Worm (Caenorhabditis elegans) whole organism, L3 larva: ENCODE data around the gene ZC504.1.
A peak's percentile ranks its signal among the peaks of the same experiment; 100 is the strongest.

Experiments used
- R02D3.7 ChIP-seq: fragments of 150-350 bp; optimal IDR thresholded peaks from 2 replicates; lab custom pipeline; 2014; ENCODE audit warnings: missing biosample characterization, missing genetic modification characterization
- ZK546.5 ChIP-seq: sonication (generic microtip); optimal IDR thresholded peaks from 2 replicates; lab custom pipeline; 2017; ENCODE audit warnings: missing biosample characterization, missing genetic modification characterization
- aly-2 ChIP-seq: fragments of 150-350 bp; optimal IDR thresholded peaks from 2 replicates; lab custom pipeline; 2014; ENCODE audit warnings: missing biosample characterization, missing genetic modification characterization
- ama-1 ChIP-seq: fragments of 150-350 bp; optimal IDR thresholded peaks from 2 replicates; lab custom pipeline; 2018
- ceh-16 ChIP-seq: sonication (generic microtip); optimal IDR thresholded peaks from 2 replicates; lab custom pipeline; 2017; ENCODE audit warnings: missing biosample characterization, missing genetic modification characterization
- ceh-28 ChIP-seq: fragments of 150-350 bp; optimal IDR thresholded peaks from 2 replicates; lab custom pipeline; 2014; ENCODE audit warnings: missing biosample characterization, missing genetic modification reagents, missing genetic modification characterization
- ceh-82 ChIP-seq: fragments of 150-350 bp; optimal IDR thresholded peaks from 2 replicates; lab custom pipeline; 2014; ENCODE audit warnings: missing biosample characterization, missing genetic modification characterization
- ceh-9 ChIP-seq: sonication (generic microtip); optimal IDR thresholded peaks from 2 replicates; lab custom pipeline; 2018; ENCODE audit warnings: missing biosample characterization, missing genetic modification characterization
- daf-12 ChIP-seq: fragments of 150-350 bp; optimal IDR thresholded peaks from 2 replicates; lab custom pipeline; 2014; ENCODE audit warnings: missing biosample characterization, missing genetic modification reagents, missing genetic modification characterization
- egl-27 ChIP-seq: sonication (generic microtip); optimal IDR thresholded peaks from 4 replicates; lab custom pipeline; 2017; ENCODE audit warnings: missing biosample characterization, missing genetic modification reagents, missing genetic modification characterization
- egl-5 ChIP-seq: fragments of 150-350 bp; optimal IDR thresholded peaks from 2 replicates; lab custom pipeline; 2017; ENCODE audit warnings: missing biosample characterization, missing genetic modification reagents, missing genetic modification characterization, inconsistent platforms
- elt-1 ChIP-seq: fragments of 150-350 bp; optimal IDR thresholded peaks from 2 replicates; lab custom pipeline; 2014; ENCODE audit warnings: missing biosample characterization, missing genetic modification characterization
- elt-2 ChIP-seq: sonication (generic microtip); optimal IDR thresholded peaks from 2 replicates; lab custom pipeline; 2016; ENCODE audit warnings: missing genetic modification reagents, mild to moderate bottlenecking, missing genetic modification characterization, missing compliant biosample characterization
- elt-3 ChIP-seq, 3 experiments: fragments of 150-350 bp in 1 of 3; sonication (generic microtip) in 2 of 3; optimal IDR thresholded peaks; 2 replicates in 2 of 3; 4 replicates in 1 of 3; lab custom pipeline; 2014 to 2017; ENCODE audit warnings: missing biosample characterization in 3 of 3, missing genetic modification characterization in 3 of 3
- eor-1 ChIP-seq, 2 experiments: fragments of 150-350 bp; optimal IDR thresholded peaks; 2 replicates each; lab custom pipeline; 2014 to 2018; ENCODE audit warnings: missing biosample characterization in 2 of 2, missing genetic modification characterization in 2 of 2
- fkh-10 ChIP-seq: sonication (generic microtip); optimal IDR thresholded peaks from 2 replicates; lab custom pipeline; 2017; ENCODE audit warnings: missing biosample characterization, missing genetic modification reagents, missing genetic modification characterization
- fkh-2 ChIP-seq: fragments of 150-350 bp; optimal IDR thresholded peaks from 2 replicates; lab custom pipeline; 2014; ENCODE audit warnings: missing biosample characterization, missing genetic modification reagents, missing genetic modification characterization
- hmg-11 ChIP-seq: sonication (generic microtip); optimal IDR thresholded peaks from 2 replicates; lab custom pipeline; 2016; ENCODE audit warnings: missing genetic modification characterization, missing compliant biosample characterization
- jun-1 ChIP-seq: fragments of 150-350 bp; optimal IDR thresholded peaks from 2 replicates; lab custom pipeline; 2014; ENCODE audit warnings: missing biosample characterization, missing genetic modification reagents, missing genetic modification characterization
- lin-15B ChIP-seq: fragments of 150-350 bp; optimal IDR thresholded peaks from 2 replicates; lab custom pipeline; 2014; ENCODE audit warnings: missing biosample characterization, missing genetic modification characterization
- lin-39 ChIP-seq: fragments of 150-350 bp; optimal IDR thresholded peaks from 2 replicates; lab custom pipeline; 2018; ENCODE audit warnings: missing biosample characterization, missing genetic modification reagents, missing genetic modification characterization
- lsy-12 ChIP-seq: sonication (generic microtip); optimal IDR thresholded peaks from 2 replicates; lab custom pipeline; 2016; ENCODE audit warnings: mild to moderate bottlenecking, missing genetic modification characterization, missing compliant biosample characterization
- mdl-1 ChIP-seq: fragments of 150-350 bp; optimal IDR thresholded peaks from 2 replicates; lab custom pipeline; 2014; ENCODE audit warnings: missing biosample characterization, missing genetic modification characterization
- mml-1 ChIP-seq: fragments of 150-350 bp; sonication (generic microtip); optimal IDR thresholded peaks from 3 replicates; lab custom pipeline; 2014; ENCODE audit warnings: missing biosample characterization, missing genetic modification characterization
- nfya-1 ChIP-seq: sonication (generic microtip); optimal IDR thresholded peaks from 2 replicates; lab custom pipeline; 2017; ENCODE audit warnings: missing genetic modification characterization, mild to moderate bottlenecking, missing compliant biosample characterization, antibody characterized with exemption, moderate library complexity; ENCODE audit not compliant: insufficient read depth
- nhr-23 ChIP-seq: fragments of 150-350 bp; optimal IDR thresholded peaks from 2 replicates; lab custom pipeline; 2014; ENCODE audit warnings: missing biosample characterization, missing genetic modification reagents, missing genetic modification characterization
- nhr-237 ChIP-seq: fragments of 150-350 bp; optimal IDR thresholded peaks from 2 replicates; lab custom pipeline; 2014; ENCODE audit warnings: missing biosample characterization, missing genetic modification characterization
- nhr-25 ChIP-seq: sonication (generic microtip); optimal IDR thresholded peaks from 2 replicates; lab custom pipeline; 2017; ENCODE audit warnings: missing biosample characterization, missing genetic modification characterization
- nhr-28 ChIP-seq: fragments of 150-350 bp; optimal IDR thresholded peaks from 2 replicates; lab custom pipeline; 2014; ENCODE audit warnings: missing biosample characterization, missing genetic modification characterization
- nhr-43 ChIP-seq: sonication (generic microtip); optimal IDR thresholded peaks from 2 replicates; lab custom pipeline; 2016; ENCODE audit warnings: mild to moderate bottlenecking, missing genetic modification characterization, missing compliant biosample characterization; ENCODE audit not compliant: poor library complexity, severe bottlenecking
- nhr-67 ChIP-seq: fragments of 150-350 bp; optimal IDR thresholded peaks from 2 replicates; lab custom pipeline; 2014; ENCODE audit warnings: missing biosample characterization, missing genetic modification characterization
- nhr-76 ChIP-seq: fragments of 150-350 bp; sonication (generic microtip); optimal IDR thresholded peaks from 5 replicates; lab custom pipeline; 2014; ENCODE audit warnings: missing biosample characterization, missing genetic modification characterization
- nhr-77 ChIP-seq: fragments of 150-350 bp; optimal IDR thresholded peaks from 2 replicates; lab custom pipeline; 2014; ENCODE audit warnings: missing biosample characterization, missing genetic modification characterization
- pha-4 ChIP-seq: fragments of 150-350 bp; optimal IDR thresholded peaks from 2 replicates; lab custom pipeline; 2014; ENCODE audit warnings: missing biosample characterization, missing genetic modification reagents, missing genetic modification characterization
- pqm-1 ChIP-seq: fragments of 150-350 bp; optimal IDR thresholded peaks from 2 replicates; lab custom pipeline; 2017; ENCODE audit warnings: missing biosample characterization, missing genetic modification characterization, inconsistent platforms
- sea-2 ChIP-seq: fragments of 150-350 bp; sonication (generic microtip); optimal IDR thresholded peaks from 4 replicates; lab custom pipeline; 2014; ENCODE audit warnings: missing biosample characterization, missing genetic modification reagents, missing genetic modification characterization
- skn-1 ChIP-seq: fragments of 150-350 bp; optimal IDR thresholded peaks from 2 replicates; lab custom pipeline; 2014; ENCODE audit warnings: missing biosample characterization, missing genetic modification characterization
- snpc-4 ChIP-seq: fragments of 150-350 bp; optimal IDR thresholded peaks from 2 replicates; lab custom pipeline; 2014; ENCODE audit warnings: missing biosample characterization, missing genetic modification characterization
- tbx-2 ChIP-seq: sonication (generic microtip); optimal IDR thresholded peaks from 2 replicates; lab custom pipeline; 2016; ENCODE audit warnings: mild to moderate bottlenecking, missing genetic modification characterization, missing compliant biosample characterization
- unc-39 ChIP-seq: sonication (generic microtip); optimal IDR thresholded peaks from 4 replicates; lab custom pipeline; 2017; ENCODE audit warnings: missing biosample characterization, missing genetic modification characterization
- unc-62 ChIP-seq: fragments of 150-350 bp; sonication (generic microtip); optimal IDR thresholded peaks from 4 replicates; lab custom pipeline; 2014; ENCODE audit warnings: missing biosample characterization, missing genetic modification reagents, missing genetic modification characterization
- zag-1 ChIP-seq: fragments of 150-350 bp; optimal IDR thresholded peaks from 2 replicates; lab custom pipeline; 2014; ENCODE audit warnings: missing biosample characterization, missing genetic modification characterization
- ztf-11 ChIP-seq: fragments of 150-350 bp; optimal IDR thresholded peaks from 2 replicates; lab custom pipeline; 2014; ENCODE audit warnings: missing biosample characterization, missing genetic modification characterization
- ztf-4 ChIP-seq: fragments of 150-350 bp; optimal IDR thresholded peaks from 2 replicates; lab custom pipeline; 2014; ENCODE audit warnings: missing biosample characterization, missing genetic modification characterization

The ZC504.1 gene

DNA sequence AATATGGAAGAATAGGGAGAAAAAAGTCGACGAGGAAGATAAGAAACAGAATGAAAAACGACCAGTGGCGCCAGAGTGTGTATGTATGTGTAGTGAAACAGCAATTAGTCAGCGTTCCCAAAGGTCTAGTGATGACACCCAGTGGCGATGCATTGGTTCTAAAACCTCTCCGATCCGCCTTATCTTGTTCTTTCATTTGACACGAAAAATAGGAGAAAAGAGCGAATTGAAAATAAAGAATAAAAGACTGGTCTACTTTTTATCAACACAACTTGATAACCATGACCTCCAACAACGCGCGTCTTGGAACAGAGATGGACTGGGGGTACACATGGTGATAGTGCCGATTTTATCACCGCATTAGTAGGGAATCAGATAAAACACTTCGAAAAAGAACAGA, 23.9 kb downstream of the ZC504.1 start:
- TF ChIP-seq ceh-9 (tag; lab: Kevin White, UChicago) = no peak
- no peak for TF ChIP-seq aly-2
- TF ChIP-seq nfya-1 (tag; lab: Kevin White, UChicago) = peak; percentile 46
- TF ChIP-seq eor-1 (tag; optimal IDR thresholded peaks at IDR 0.05; lab: Kevin White, UChicago) = no peak
- peak; percentile 23 for TF ChIP-seq unc-62 (GFP tag; lab: Kevin White, UChicago)
- TF ChIP-seq elt-1 (tag; lab: Kevin White, UChicago) = peak; percentile 11
- TF ChIP-seq ceh-28 (tag; lab: Kevin White, UChicago) = peak; percentile 11
- peak; percentile 88 for TF ChIP-seq lin-39 (tag; lab: Kevin White, UChicago)
- TF ChIP-seq fkh-2 = no peak
- TF ChIP-seq zag-1 (tag; lab: Kevin White, UChicago) = no peak
- TF ChIP-seq mml-1 (tag; lab: Kevin White, UChicago) = no peak
- TF ChIP-seq skn-1 = no peak
- no peak for TF ChIP-seq R02D3.7 (tag; lab: Kevin White, UChicago)
- TF ChIP-seq jun-1 (tag; lab: Kevin White, UChicago) = no peak
- no peak for TF ChIP-seq ztf-11
- no peak for TF ChIP-seq nhr-76
- TF ChIP-seq nhr-25 (tag; lab: Kevin White, UChicago) = peak; percentile 8
- TF ChIP-seq lin-15B (tag; lab: Kevin White, UChicago) = no peak
- TF ChIP-seq nhr-28 (tag; lab: Kevin White, UChicago) = no peak
- no peak for TF ChIP-seq unc-39 (tag; lab: Kevin White, UChicago)
- no peak for TF ChIP-seq pha-4 (tag; lab: Kevin White, UChicago)
- TF ChIP-seq elt-3 (tag; optimal IDR thresholded peaks at IDR 0.05; lab: Kevin White, UChicago) = peak in 1 of 3 experiments; percentile 83
- no peak for TF ChIP-seq ztf-4 (tag; lab: Kevin White, UChicago)
- TF ChIP-seq sea-2 (GFP tag; lab: Kevin White, UChicago) = no peak
- TF ChIP-seq egl-5 (tag; lab: Kevin White, UChicago) = no peak
- peak; percentile 14 for TF ChIP-seq hmg-11 (tag; lab: Kevin White, UChicago)
- TF ChIP-seq nhr-23 = peak; percentile 65
- TF ChIP-seq elt-2 (tag; lab: Kevin White, UChicago) = peak; percentile 84
- TF ChIP-seq pqm-1 (tag; lab: Kevin White, UChicago) = no peak
- no peak for TF ChIP-seq tbx-2 (tag; lab: Kevin White, UChicago)
- peak; percentile 33 for TF ChIP-seq nhr-43 (tag; lab: Kevin White, UChicago)
- TF ChIP-seq ama-1 (lab: Kevin White, UChicago) = no peak

- TF ChIP-seq mdl-1 (tag; lab: Kevin White, UChicago) (no peak), snpc-4 (tag; lab: Kevin White, UChicago) (no peak), lin-39 (tag; lab: Kevin White, UChicago) (no peak), elt-3 (tag; optimal IDR thresholded peaks at IDR 0.05; lab: Kevin White, UChicago) (no peak)
Observed at ce11 chrX:10432786-10433185, 25.8 kb downstream of the ZC504.1 start.

DNA sequence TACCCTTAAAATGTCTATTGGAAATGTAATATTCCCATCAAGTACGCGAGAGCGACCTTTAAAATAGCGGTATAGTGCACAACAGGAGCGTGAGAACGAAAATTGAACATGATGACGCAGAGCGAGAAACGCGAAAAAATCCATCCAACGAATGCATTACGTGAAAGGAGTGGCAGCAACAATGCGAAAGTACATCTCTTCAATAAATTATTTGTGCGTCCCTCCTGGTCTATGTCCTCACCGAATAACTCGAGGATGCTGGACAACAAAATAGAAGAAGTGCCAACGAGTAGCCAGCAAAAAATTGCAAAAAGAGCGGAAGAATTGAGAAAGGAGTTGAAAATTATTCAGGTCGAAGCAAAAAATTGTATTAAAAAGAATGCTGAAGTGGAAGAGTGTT, 26.9 kb downstream of the ZC504.1 start:
- TF ChIP-seq nhr-237 (tag; lab: Kevin White, UChicago) (no peak), nfya-1 (tag; lab: Kevin White, UChicago) (peak; percentile 3)

ce11 chrX:10435492-10435939, 28.6 kb downstream of the ZC504.1 start:
- peak; percentile 86 for TF ChIP-seq nfya-1 (tag; lab: Kevin White, UChicago)
- TF ChIP-seq nhr-76 = no peak
- no peak for TF ChIP-seq lsy-12
- TF ChIP-seq ceh-82 (tag; lab: Kevin White, UChicago) = peak; percentile 56
- no peak for TF ChIP-seq ztf-4 (tag; lab: Kevin White, UChicago)
- TF ChIP-seq aly-2 = no peak
- TF ChIP-seq ZK546.5 (tag; lab: Kevin White, UChicago) = no peak
- TF ChIP-seq nhr-67 (tag; lab: Kevin White, UChicago) = no peak
- no peak for TF ChIP-seq ceh-9 (tag; lab: Kevin White, UChicago)
- TF ChIP-seq fkh-2 = no peak
- TF ChIP-seq ceh-16 (tag; lab: Kevin White, UChicago) = no peak
- TF ChIP-seq R02D3.7 (tag; lab: Kevin White, UChicago) = peak; percentile 4
- TF ChIP-seq ceh-28 (tag; lab: Kevin White, UChicago) = peak; percentile 63
- TF ChIP-seq snpc-4 (tag; lab: Kevin White, UChicago) = peak; percentile 30
- TF ChIP-seq nhr-43 (tag; lab: Kevin White, UChicago) = no peak
- TF ChIP-seq pqm-1 (tag; lab: Kevin White, UChicago) = no peak
- no peak for TF ChIP-seq elt-3 (tag; optimal IDR thresholded peaks at IDR 0.05; lab: Kevin White, UChicago)
- TF ChIP-seq lin-39 (tag; lab: Kevin White, UChicago) = peak; percentile 94
- TF ChIP-seq pha-4 (tag; lab: Kevin White, UChicago) = peak; percentile 26
- peak; percentile 58 for TF ChIP-seq mdl-1 (tag; lab: Kevin White, UChicago)
- peak; percentile 97 for TF ChIP-seq fkh-10 (GFP tag; lab: Kevin White, UChicago)
- no peak for TF ChIP-seq daf-12 (tag; lab: Kevin White, UChicago)
- no peak for TF ChIP-seq egl-27
- TF ChIP-seq skn-1 = no peak
- TF ChIP-seq egl-5 (tag; lab: Kevin White, UChicago) = peak; percentile 72
- no peak for TF ChIP-seq nhr-25 (tag; lab: Kevin White, UChicago)
- TF ChIP-seq nhr-28 (tag; lab: Kevin White, UChicago) = no peak
- TF ChIP-seq tbx-2 (tag; lab: Kevin White, UChicago) = peak; percentile 82
- TF ChIP-seq unc-62 (GFP tag; lab: Kevin White, UChicago) = peak; percentile 23
- no peak for TF ChIP-seq jun-1 (tag; lab: Kevin White, UChicago)
- no peak for TF ChIP-seq ama-1 (lab: Kevin White, UChicago)
- no peak for TF ChIP-seq nhr-77 (tag; lab: Kevin White, UChicago)
